Worm (Caenorhabditis elegans) whole organism, late embryonic: ENCODE measurements around the gene unc-103.
A peak's percentile ranks its signal among the peaks of the same experiment; 100 is the strongest.

ENCODE experiments used
- C08G9.2 ChIP-seq: sonication (generic microtip); optimal IDR thresholded peaks from 2 replicates; lab custom pipeline; 2016; ENCODE audit warnings: mild to moderate bottlenecking, missing genetic modification characterization, moderate library complexity, missing compliant biosample characterization
- K02D7.2 ChIP-seq: sonication (generic microtip); optimal IDR thresholded peaks from 2 replicates; lab custom pipeline; 2017; ENCODE audit warnings: mild to moderate bottlenecking, missing genetic modification characterization, missing compliant biosample characterization
- K09A11.1 ChIP-seq: sonication (generic microtip); optimal IDR thresholded peaks from 2 replicates; lab custom pipeline; 2017; ENCODE audit warnings: antibody characterized with exemption, mild to moderate bottlenecking, missing genetic modification characterization, missing compliant biosample characterization; ENCODE audit not compliant: insufficient read depth
- T23F11.4 ChIP-seq: fragments of 200-800 bp; sonication (Bioruptor generic); optimal IDR thresholded peaks from 2 replicates; lab custom pipeline; 2018; ENCODE audit warnings: mild to moderate bottlenecking, missing genetic modification characterization, missing compliant biosample characterization
- ama-1 ChIP-seq: fragments of 150-350 bp; optimal IDR thresholded peaks from 2 replicates; lab custom pipeline; 2014
- ceh-19 ChIP-seq: fragments of 200-800 bp; sonication (Bioruptor generic); optimal IDR thresholded peaks from 2 replicates; lab custom pipeline; 2018; ENCODE audit warnings: mild to moderate bottlenecking, missing genetic modification characterization, missing compliant biosample characterization
- ceh-2 ChIP-seq: sonication (generic microtip); optimal IDR thresholded peaks from 2 replicates; lab custom pipeline; 2016; ENCODE audit warnings: missing genotype, missing genetic modification characterization, missing compliant biosample characterization
- ceh-22 ChIP-seq: sonication (generic microtip); optimal IDR thresholded peaks from 2 replicates; lab custom pipeline; 2017; ENCODE audit warnings: missing biosample characterization, missing genetic modification characterization
- ceh-24 ChIP-seq: sonication (generic microtip); optimal IDR thresholded peaks from 2 replicates; lab custom pipeline; 2016; ENCODE audit warnings: mild to moderate bottlenecking, missing genetic modification characterization, missing compliant biosample characterization
- ceh-31 ChIP-seq: sonication (generic microtip); optimal IDR thresholded peaks from 2 replicates; lab custom pipeline; 2016; ENCODE audit warnings: missing genetic modification characterization, missing compliant biosample characterization
- ceh-45 ChIP-seq: fragments of 200-800 bp; sonication (Bioruptor generic); IDR thresholded peaks from 2 replicates; pipeline ENCODE4 v1.3.6; 2022; ENCODE audit warnings: missing genetic modification reagents, missing genetic modification characterization, missing compliant biosample characterization
- ceh-48 ChIP-seq: sonication (generic microtip); optimal IDR thresholded peaks from 2 replicates; lab custom pipeline; 2016; ENCODE audit warnings: missing genetic modification characterization, inconsistent platforms, missing compliant biosample characterization
- ceh-9 ChIP-seq: sonication (generic microtip); optimal IDR thresholded peaks from 2 replicates; lab custom pipeline; 2016; ENCODE audit warnings: mild to moderate bottlenecking, missing genetic modification characterization, inconsistent platforms, missing compliant biosample characterization
- che-1 ChIP-seq: sonication (generic microtip); optimal IDR thresholded peaks from 2 replicates; lab custom pipeline; 2016; ENCODE audit warnings: mild to moderate bottlenecking, missing genetic modification characterization, missing compliant biosample characterization
- dmd-4 ChIP-seq: sonication (generic microtip); optimal IDR thresholded peaks from 2 replicates; lab custom pipeline; 2016; ENCODE audit warnings: borderline replicate concordance, missing genetic modification characterization, missing compliant biosample characterization
- ets-4 ChIP-seq: sonication (generic microtip); optimal IDR thresholded peaks from 2 replicates; lab custom pipeline; 2016; ENCODE audit warnings: missing genetic modification characterization, missing compliant biosample characterization
- fkh-6 ChIP-seq: sonication (generic microtip); optimal IDR thresholded peaks from 2 replicates; lab custom pipeline; 2016; ENCODE audit warnings: missing genetic modification characterization, missing compliant biosample characterization
- gmeb-2 ChIP-seq: sonication (generic microtip); optimal IDR thresholded peaks from 2 replicates; lab custom pipeline; 2016; ENCODE audit warnings: missing genetic modification characterization, inconsistent platforms, missing compliant biosample characterization
- hlh-13 ChIP-seq: fragments of 200-800 bp; sonication (Bioruptor generic); optimal IDR thresholded peaks from 2 replicates; lab custom pipeline; 2018; ENCODE audit warnings: mild to moderate bottlenecking, missing genetic modification characterization, missing compliant biosample characterization
- hlh-30 ChIP-seq: sonication (generic microtip); optimal IDR thresholded peaks from 2 replicates; lab custom pipeline; 2017; ENCODE audit warnings: antibody characterized with exemption, missing genetic modification characterization, missing compliant biosample characterization; ENCODE audit not compliant: insufficient read depth
- hlh-6 ChIP-seq: sonication (generic microtip); optimal IDR thresholded peaks from 2 replicates; lab custom pipeline; 2016; ENCODE audit warnings: missing genotype, missing genetic modification characterization, missing compliant biosample characterization
- lim-6 ChIP-seq: sonication (generic microtip); optimal IDR thresholded peaks from 2 replicates; lab custom pipeline; 2016; ENCODE audit warnings: missing genetic modification characterization, missing compliant biosample characterization
- madf-2 ChIP-seq: sonication (generic microtip); optimal IDR thresholded peaks from 2 replicates; lab custom pipeline; 2017; ENCODE audit warnings: missing genetic modification characterization, missing compliant biosample characterization
- nfya-1 ChIP-seq: sonication (generic microtip); optimal IDR thresholded peaks from 2 replicates; lab custom pipeline; 2017; ENCODE audit warnings: missing genetic modification characterization, mild to moderate bottlenecking, missing compliant biosample characterization, antibody characterized with exemption, moderate library complexity
- nhr-11 ChIP-seq: fragments of 150-350 bp; optimal IDR thresholded peaks from 2 replicates; lab custom pipeline; 2014; ENCODE audit warnings: missing biosample characterization, missing genetic modification characterization
- nhr-232 ChIP-seq: sonication (generic microtip); optimal IDR thresholded peaks from 2 replicates; lab custom pipeline; 2016; ENCODE audit warnings: missing genetic modification characterization, missing compliant biosample characterization
- npax-4 ChIP-seq: sonication (generic microtip); optimal IDR thresholded peaks from 2 replicates; lab custom pipeline; 2016; ENCODE audit warnings: missing genetic modification characterization, missing compliant biosample characterization
- pha-4 ChIP-seq: fragments of 150-350 bp; optimal IDR thresholded peaks from 2 replicates; lab custom pipeline; 2018; ENCODE audit warnings: missing biosample characterization, missing genetic modification reagents, missing genetic modification characterization
- pros-1 ChIP-seq: fragments of 150-350 bp; optimal IDR thresholded peaks from 2 replicates; lab custom pipeline; 2014; ENCODE audit warnings: missing biosample characterization, missing genetic modification reagents, missing genetic modification characterization
- ref-2 ChIP-seq: sonication (generic microtip); optimal IDR thresholded peaks from 2 replicates; lab custom pipeline; 2016; ENCODE audit warnings: missing genetic modification characterization, missing compliant biosample characterization
- sox-2 ChIP-seq: fragments of 200-800 bp; sonication (Bioruptor generic); IDR thresholded peaks from 2 replicates; pipeline ENCODE4 v1.3.6; 2022; ENCODE audit warnings: missing genetic modification reagents, missing genetic modification characterization, missing compliant biosample characterization
- tbx-7 ChIP-seq: sonication (generic microtip); optimal IDR thresholded peaks from 2 replicates; lab custom pipeline; 2016; ENCODE audit warnings: missing genotype, missing genetic modification characterization, missing compliant biosample characterization
- unc-3 ChIP-seq, 2 experiments: fragments of 200-800 bp in 1 of 2; sonication (Bioruptor generic) in 1 of 2; sonication (generic microtip) in 1 of 2; conservative IDR thresholded peaks in 1 of 2; optimal IDR thresholded peaks in 1 of 2; 2 replicates each; pipeline versions ENCODE4 v1.3.6 to Lab custom; 2016 to 2022; ENCODE audit warnings: missing compliant biosample characterization in 2 of 2, missing genetic modification characterization in 2 of 2, missing genetic modification reagents in 1 of 2
- unc-42 ChIP-seq: sonication (generic microtip); optimal IDR thresholded peaks from 2 replicates; lab custom pipeline; 2016; ENCODE audit warnings: missing genotype, missing genetic modification characterization, missing compliant biosample characterization
- unc-86 ChIP-seq: sonication (generic microtip); optimal IDR thresholded peaks from 2 replicates; lab custom pipeline; 2016; ENCODE audit warnings: missing genetic modification characterization, missing compliant biosample characterization
- zip-5 ChIP-seq: sonication (generic microtip); optimal IDR thresholded peaks from 2 replicates; lab custom pipeline; 2016; ENCODE audit warnings: missing genetic modification characterization, missing compliant biosample characterization

unc-103 gene

ce11 chrIII:4181338-4181737 is 66.2 kb downstream of the unc-103 start, which contains the start of gene C16C10.1:
Gene C16C10.1 (minus strand): TSS chrIII:4181438.
- TF ChIP-seq che-1 (tag; lab: Kevin White, UChicago): no peak
- no peak for TF ChIP-seq madf-2 (tag; lab: Kevin White, UChicago)
- no peak for TF ChIP-seq hlh-6 (tag; lab: Kevin White, UChicago)
- no peak for TF ChIP-seq ceh-31 (tag; lab: Kevin White, UChicago)
- TF ChIP-seq ceh-19 (GFP tag; lab: Kevin White, UChicago): no peak
- no peak for TF ChIP-seq ref-2 (tag; lab: Kevin White, UChicago)
- TF ChIP-seq fkh-6 (tag; lab: Kevin White, UChicago): no peak
- TF ChIP-seq pha-4 (tag; lab: Kevin White, UChicago): no peak
- TF ChIP-seq hlh-30 (tag; lab: Kevin White, UChicago): no peak
- TF ChIP-seq pros-1 (tag; lab: Kevin White, UChicago): no peak

DNA sequence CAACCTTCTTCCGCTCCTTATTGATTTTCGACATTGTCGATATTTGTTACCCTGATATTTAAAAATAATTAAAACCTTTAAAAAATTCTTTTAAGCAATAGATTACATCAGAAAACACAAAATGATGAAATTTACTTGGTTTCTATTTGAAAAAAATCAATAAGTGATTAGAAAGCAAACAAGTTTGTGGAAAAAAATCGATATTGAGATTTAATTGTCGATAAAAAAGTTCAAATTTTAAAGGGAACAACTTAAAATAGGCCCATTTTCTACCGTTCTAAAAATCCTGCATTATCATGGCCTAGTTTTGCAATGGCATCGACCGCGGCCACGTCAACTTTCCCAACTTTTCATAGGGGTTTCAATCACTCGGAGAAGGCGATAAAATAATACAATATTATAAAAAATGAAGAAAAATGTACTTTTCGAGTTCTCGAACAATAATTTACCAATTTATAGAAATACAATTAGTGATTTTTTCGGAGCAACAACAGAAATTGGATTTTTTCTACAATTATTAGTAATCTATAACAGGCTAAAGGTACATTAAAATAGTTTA is 71.6 kb downstream of the unc-103 start, which contains the start of gene lars-1:
TSS of gene lars-1 (minus strand) at position 51 of the 559 bp plus-strand sequence.
- TF ChIP-seq ceh-9 (tag; lab: Kevin White, UChicago) (no peak), ceh-45 (no peak), pha-4 (tag; lab: Kevin White, UChicago) (no peak), ref-2 (tag; lab: Kevin White, UChicago) (no peak)

DNA sequence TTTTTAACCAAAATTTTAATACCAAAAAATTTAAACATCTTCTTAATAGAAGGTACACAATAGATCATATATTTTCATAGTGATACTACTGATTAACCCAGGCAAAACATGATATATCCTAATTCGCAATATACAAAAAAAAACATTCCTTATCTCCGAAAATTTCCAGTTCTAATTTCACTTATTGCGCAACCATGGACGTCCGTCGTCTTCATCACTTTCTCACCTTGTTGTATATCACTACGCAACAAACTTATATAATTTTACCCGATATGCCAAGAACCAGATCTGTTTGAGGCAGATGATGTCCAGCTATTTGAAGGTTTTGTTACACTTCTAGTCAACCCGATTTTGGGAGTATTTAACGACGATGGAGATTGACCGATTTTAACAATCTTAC is 72.7 kb downstream of the unc-103 start, which contains the start of gene R74.2:
TSS of gene R74.2 (plus strand) at position 316 of the 400 bp plus-strand sequence.
- TF ChIP-seq sox-2 (GFP tag; lab: Robert Waterston, UW) (no peak), npax-4 (no peak), ceh-48 (tag; lab: Kevin White, UChicago) (no peak), zip-5 (no peak), nhr-232 (tag; lab: Kevin White, UChicago) (no peak), ets-4 (tag; lab: Kevin White, UChicago) (no peak), pha-4 (tag; lab: Kevin White, UChicago) (no peak), madf-2 (tag; lab: Kevin White, UChicago) (no peak), hlh-6 (tag; lab: Kevin White, UChicago) (no peak), fkh-6 (tag; lab: Kevin White, UChicago) (no peak)

ce11 chrIII:4189602-4190001 is 74.4 kb downstream of the unc-103 start:
- no peak for TF ChIP-seq dmd-4 (tag; lab: Kevin White, UChicago)
- TF ChIP-seq ceh-22 (tag; lab: Kevin White, UChicago): no peak
- TF ChIP-seq K02D7.2 (tag; lab: Kevin White, UChicago): no peak
- no peak for TF ChIP-seq tbx-7
- TF ChIP-seq ref-2 (tag; lab: Kevin White, UChicago): no peak
- TF ChIP-seq C08G9.2 (tag; lab: Kevin White, UChicago): no peak
- no peak for TF ChIP-seq lim-6
- no peak for TF ChIP-seq nhr-232 (tag; lab: Kevin White, UChicago)
- no peak for TF ChIP-seq K09A11.1 (tag; lab: Kevin White, UChicago)
- no peak for TF ChIP-seq ceh-19 (GFP tag; lab: Kevin White, UChicago)
- no peak for TF ChIP-seq fkh-6 (tag; lab: Kevin White, UChicago)

DNA sequence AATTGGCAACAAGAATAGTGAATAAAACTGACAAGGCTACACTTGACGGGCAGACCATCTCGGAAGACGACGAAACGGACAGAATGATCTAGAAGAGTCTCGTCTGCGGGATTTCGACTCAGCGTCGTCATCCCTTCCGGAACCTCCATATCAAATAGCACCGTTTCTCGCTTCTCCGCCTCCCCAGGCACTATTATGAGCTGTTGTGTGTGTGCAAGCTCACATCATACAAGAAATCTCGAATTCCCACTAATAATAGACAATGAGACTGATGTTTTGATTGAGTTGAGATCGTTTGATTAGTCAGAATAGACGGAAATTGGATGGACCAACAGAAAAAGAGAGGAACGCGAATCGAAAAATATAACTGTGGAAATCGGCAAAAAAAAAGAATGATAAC is 75.1 kb downstream of the unc-103 start, which contains the start of gene spp-28:
TSS of gene spp-28 (minus strand) at position 101 of the 400 bp plus-strand sequence.
- TF ChIP-seq ref-2 (tag; lab: Kevin White, UChicago): no peak
- TF ChIP-seq gmeb-2 (tag; lab: Kevin White, UChicago): no peak
- no peak for TF ChIP-seq hlh-6 (tag; lab: Kevin White, UChicago)
- no peak for TF ChIP-seq unc-42 (tag; lab: Kevin White, UChicago)

DNA sequence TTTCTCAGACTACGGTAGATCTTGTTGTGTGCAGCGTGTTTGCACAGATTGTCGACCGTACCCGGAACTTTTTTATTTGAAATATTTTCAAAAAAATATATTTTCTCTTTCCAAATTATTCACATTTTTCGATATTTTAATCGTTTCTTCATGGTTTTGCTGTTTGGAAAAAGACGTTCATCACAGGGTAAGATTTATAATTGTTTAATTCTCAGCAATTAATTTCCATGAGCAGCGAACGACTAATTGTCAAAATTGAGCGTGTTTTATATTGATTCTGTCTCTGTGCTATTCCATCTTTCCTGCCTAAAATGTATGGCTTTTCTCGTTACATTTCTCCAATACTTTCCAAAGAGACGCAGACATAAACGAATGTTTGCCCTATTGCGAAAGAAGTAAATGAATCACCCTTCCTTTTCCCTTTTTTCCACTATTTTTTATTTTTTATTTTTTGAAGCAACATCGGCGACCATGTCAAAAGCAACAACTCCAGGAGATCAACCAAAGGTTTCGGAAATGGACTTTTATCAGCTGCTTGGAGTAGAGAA is 76.0 kb downstream of the unc-103 start, which contains the start of gene dnj-16:
TSS of gene dnj-16 (plus strand) at position 51 of the 548 bp plus-strand sequence.
- TF ChIP-seq ceh-9 (tag; lab: Kevin White, UChicago) (no peak), T23F11.4 (GFP tag; lab: Kevin White, UChicago) (no peak), C08G9.2 (tag; lab: Kevin White, UChicago) (no peak), unc-3 (GFP tag; conservative IDR thresholded peaks at IDR 0.05; lab: Robert Waterston, UW) (no peak), unc-3 (tag; optimal IDR thresholded peaks at IDR 0.05; lab: Kevin White, UChicago) (no peak), tbx-7 (no peak), ama-1 (lab: Kevin White, UChicago) (no peak), dmd-4 (tag; lab: Kevin White, UChicago) (no peak), che-1 (tag; lab: Kevin White, UChicago) (no peak), ets-4 (tag; lab: Kevin White, UChicago) (no peak), unc-86 (tag; lab: Kevin White, UChicago) (no peak), nhr-232 (tag; lab: Kevin White, UChicago) (no peak), ceh-24 (tag; lab: Kevin White, UChicago) (no peak), ceh-2 (no peak), ceh-48 (tag; lab: Kevin White, UChicago) (peak; percentile 61), gmeb-2 (tag; lab: Kevin White, UChicago) (no peak), hlh-6 (tag; lab: Kevin White, UChicago) (no peak), ceh-31 (tag; lab: Kevin White, UChicago) (peak; percentile 52), nfya-1 (peak; percentile 4), nhr-11 (no peak), hlh-13 (no peak)
